Worm (Caenorhabditis elegans): ENCODE results near the gene srv-31.

ce11 chrIV:6230560-6231073 is 41.2 kb downstream of the srv-31 start, which contains the start of gene F58F9.4:
- no peak for TF ChIP-seq zag-1 (tag; optimal IDR thresholded peaks at IDR 0.05)
- no peak for TF ChIP-seq mdl-1 (tag; optimal IDR thresholded peaks at IDR 0.05)
- no peak for TF ChIP-seq ama-1 (optimal IDR thresholded peaks at IDR 0.05)
- no peak for TF ChIP-seq aly-2 (tag; optimal IDR thresholded peaks at IDR 0.05)
- no peak for TF ChIP-seq blmp-1 (tag; optimal IDR thresholded peaks at IDR 0.05; ENCODE audit: insufficient read depth)
- TF ChIP-seq nhr-11 (tag; optimal IDR thresholded peaks at IDR 0.05), result no peak
- no peak for TF ChIP-seq lsy-2 (tag; optimal IDR thresholded peaks at IDR 0.05)
- no peak for TF ChIP-seq nhr-129 (tag; optimal IDR thresholded peaks at IDR 0.05)
- TF ChIP-seq nhr-237 (tag; optimal IDR thresholded peaks at IDR 0.05), result no peak
- TF ChIP-seq snpc-4 (tag; optimal IDR thresholded peaks at IDR 0.05), result no peak
- TF ChIP-seq skn-1 (tag; optimal IDR thresholded peaks at IDR 0.05), result no peak
- TF ChIP-seq lin-13 (GFP tag; optimal IDR thresholded peaks at IDR 0.05), result no peak

All from whole organism, L2 larva.